Worm (Caenorhabditis elegans): ENCODE measurements around the gene twk-8.

Gene twk-8

ce11 chrIV:9080201-9080600 lies 2.0 kb upstream of the twk-8 start:
- TF ChIP-seq lin-13 (tag; optimal IDR thresholded peaks at IDR 0.05), result no peak
- TF ChIP-seq unc-120 (tag; optimal IDR thresholded peaks at IDR 0.05; ENCODE audit: poor library complexity, severe bottlenecking), result peak; percentile 83
- no peak for TF ChIP-seq sptf-1 (tag; optimal IDR thresholded peaks at IDR 0.05)
- TF ChIP-seq hlh-1 (tag; optimal IDR thresholded peaks at IDR 0.05), result peak; percentile 25
- TF ChIP-seq unc-39 (tag; optimal IDR thresholded peaks at IDR 0.05), result no peak
- peak; percentile 33 for TF ChIP-seq unc-62 (GFP tag; optimal IDR thresholded peaks at IDR 0.05)

DNA sequence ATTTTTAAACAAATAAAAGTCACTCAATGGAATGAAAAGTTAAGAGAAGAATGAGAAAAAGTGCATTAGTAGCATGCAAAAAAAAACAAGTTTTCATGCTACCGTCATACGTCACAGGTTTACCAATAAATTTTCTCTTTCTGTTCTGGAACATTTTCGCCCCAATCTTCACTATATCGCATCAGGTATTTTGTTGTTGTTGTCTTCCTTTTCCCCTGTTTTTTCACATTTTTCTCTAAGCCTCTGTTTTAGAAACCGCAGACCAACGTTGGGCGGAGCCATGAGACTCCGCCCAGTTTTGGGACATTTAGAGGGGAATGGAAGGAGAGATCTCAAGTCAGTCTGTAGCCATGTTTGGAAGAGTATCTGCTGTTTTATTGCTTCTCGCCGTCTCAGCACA lies 6.1 kb downstream of the twk-8 start, which contains the start of gene msa-1:
Gene msa-1, plus strand, starts transcription at position 301 of the 400 bp plus-strand sequence.
- no peak for TF ChIP-seq mab-5 (tag; optimal IDR thresholded peaks at IDR 0.05)
- TF ChIP-seq nhr-28 (tag; optimal IDR thresholded peaks at IDR 0.05), result no peak
- no peak for TF ChIP-seq sem-2 (GFP tag; optimal IDR thresholded peaks at IDR 0.05)
- TF ChIP-seq lin-13 (tag; optimal IDR thresholded peaks at IDR 0.05), result no peak
- no peak for TF ChIP-seq elt-1 (tag; optimal IDR thresholded peaks at IDR 0.05; ENCODE audit: borderline replicate concordance, insufficient read depth)
- no peak for TF ChIP-seq unc-62 (GFP tag; optimal IDR thresholded peaks at IDR 0.05)
- TF ChIP-seq flh-1 (GFP tag; optimal IDR thresholded peaks at IDR 0.05), result no peak
- no peak for TF ChIP-seq cnd-1 (tag; optimal IDR thresholded peaks at IDR 0.05)
- TF ChIP-seq tbx-8 (GFP tag; optimal IDR thresholded peaks at IDR 0.05), result no peak
- TF ChIP-seq drap-1 (GFP tag; optimal IDR thresholded peaks at IDR 0.05), result no peak
- TF ChIP-seq ham-2 (GFP tag; optimal IDR thresholded peaks at IDR 0.05), result no peak
- no peak for TF ChIP-seq zip-8 (tag; optimal IDR thresholded peaks at IDR 0.05)
- no peak for TF ChIP-seq ceh-83 (GFP tag; optimal IDR thresholded peaks at IDR 0.05)
- TF ChIP-seq ceh-43 (GFP tag; optimal IDR thresholded peaks at IDR 0.05), result no peak
- TF ChIP-seq ces-1 (GFP tag; optimal IDR thresholded peaks at IDR 0.05), result no peak
- TF ChIP-seq ztf-11 (tag; optimal IDR thresholded peaks at IDR 0.05), result no peak
- no peak for TF ChIP-seq nhr-237 (tag; optimal IDR thresholded peaks at IDR 0.05)

- TF ChIP-seq nhr-237 (tag; optimal IDR thresholded peaks at IDR 0.05) (no peak), elt-3 (tag; optimal IDR thresholded peaks at IDR 0.05) (no peak), ceh-83 (GFP tag; optimal IDR thresholded peaks at IDR 0.05) (no peak), zip-8 (tag; optimal IDR thresholded peaks at IDR 0.05) (no peak), unc-120 (tag; optimal IDR thresholded peaks at IDR 0.05; ENCODE audit: poor library complexity, severe bottlenecking) (no peak), lin-13 (tag; optimal IDR thresholded peaks at IDR 0.05) (no peak), elt-1 (tag; optimal IDR thresholded peaks at IDR 0.05; ENCODE audit: borderline replicate concordance, insufficient read depth) (no peak), pha-4 (tag; optimal IDR thresholded peaks at IDR 0.05) (no peak), blmp-1 (tag; optimal IDR thresholded peaks at IDR 0.05) (no peak), nhr-76 (tag; optimal IDR thresholded peaks at IDR 0.05) (no peak), tbx-8 (GFP tag; optimal IDR thresholded peaks at IDR 0.05) (no peak), snpc-4 (tag; optimal IDR thresholded peaks at IDR 0.05) (no peak), hlh-1 (tag; optimal IDR thresholded peaks at IDR 0.05) (no peak), sptf-1 (tag; optimal IDR thresholded peaks at IDR 0.05) (no peak), nhr-12 (tag; optimal IDR thresholded peaks at IDR 0.05) (no peak), mab-5 (tag; optimal IDR thresholded peaks at IDR 0.05) (no peak), cnd-1 (tag; optimal IDR thresholded peaks at IDR 0.05) (no peak), ceh-39 (tag; optimal IDR thresholded peaks at IDR 0.05) (no peak), lsy-2 (tag; optimal IDR thresholded peaks at IDR 0.05) (no peak)
These were observed 8.5 kb downstream of the twk-8 start for ce11 chrIV:9090538-9091195.

DNA sequence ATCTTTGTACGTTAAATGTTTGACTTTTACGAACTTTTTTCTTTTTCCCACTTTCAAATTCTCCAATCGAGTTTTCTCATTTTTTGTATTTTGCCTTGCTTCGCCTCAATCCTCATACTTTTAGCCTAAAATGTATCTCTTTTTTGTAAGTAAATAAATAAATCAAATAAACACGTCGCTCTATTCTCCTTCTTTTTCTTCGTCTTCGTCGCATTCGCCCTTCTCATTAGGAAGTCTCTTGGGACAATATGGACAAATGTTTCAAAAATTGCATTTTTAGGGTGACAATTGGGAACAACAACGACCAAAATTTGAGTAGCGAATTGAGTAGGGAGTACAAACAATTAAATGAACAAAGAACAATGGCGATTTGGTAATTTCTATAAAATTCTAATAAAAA lies 9.9 kb downstream of the twk-8 start:
- TF ChIP-seq ces-1 (GFP tag; optimal IDR thresholded peaks at IDR 0.05), result peak; percentile 95
- no peak for TF ChIP-seq drap-1 (GFP tag; optimal IDR thresholded peaks at IDR 0.05)

- TF ChIP-seq sptf-1 (tag; optimal IDR thresholded peaks at IDR 0.05) (no peak), elt-1 (tag; optimal IDR thresholded peaks at IDR 0.05; ENCODE audit: borderline replicate concordance, insufficient read depth) (no peak)
These were observed 11.8 kb downstream of the twk-8 start, which contains the start of gene lpl-1 for ce11 chrIV:9093932-9094331. Gene lpl-1, minus strand, starts transcription at chrIV:9094032.

ce11 chrIV:9094356-9094755 lies 12.2 kb downstream of the twk-8 start, which contains the start of gene mrpl-42:
Gene mrpl-42, minus strand, starts transcription at chrIV:9094456.
- TF ChIP-seq unc-120 (tag; optimal IDR thresholded peaks at IDR 0.05; ENCODE audit: poor library complexity, severe bottlenecking), result no peak
- TF ChIP-seq unc-39 (tag; optimal IDR thresholded peaks at IDR 0.05), result no peak
- no peak for TF ChIP-seq ceh-39 (tag; optimal IDR thresholded peaks at IDR 0.05)
- TF ChIP-seq lin-32 (GFP tag; optimal IDR thresholded peaks at IDR 0.05), result no peak
